Fruit fly (Drosophila melanogaster): ENCODE data around the gene tant.

DNA sequence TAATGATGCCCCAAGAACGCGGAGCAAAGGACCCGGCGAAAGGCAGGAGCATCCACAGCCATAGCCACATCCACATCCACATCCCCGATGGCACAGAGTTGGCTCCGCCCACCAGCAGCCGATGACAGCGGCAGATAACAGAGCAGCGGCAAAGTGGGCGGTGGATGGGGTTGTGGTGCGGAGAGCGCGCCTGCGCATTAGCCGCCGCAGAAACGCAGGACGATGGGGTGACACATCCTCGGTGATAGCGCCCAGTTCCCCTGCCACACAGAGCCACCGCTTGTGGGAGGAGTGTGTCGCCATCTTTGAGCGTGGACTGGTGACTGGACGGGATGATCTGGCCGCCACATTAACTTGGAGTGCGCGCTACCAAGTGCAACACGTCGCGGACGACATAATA is 42.3 kb downstream of the tant start, which contains the start of gene Ets65A:
- TF ChIP-seq usp (GFP tag; optimal IDR thresholded peaks at IDR 0.05) (no peak), psq (optimal IDR thresholded peaks at IDR 0.05) (no peak), EcR (GFP tag; optimal IDR thresholded peaks at IDR 0.05) (no peak), pan (optimal IDR thresholded peaks at IDR 0.05) (no peak)

All from whole organism.